Worm (Caenorhabditis elegans) whole organism, L2 larva: Measurements from ENCODE around the gene C33D9.8.

Experiments
- R02D3.7 ChIP-seq: fragments of 150-350 bp; optimal IDR thresholded peaks from 2 replicates; lab custom pipeline; 2014; ENCODE audit warnings: missing biosample characterization, missing genetic modification characterization
- Y55F3AM.14 ChIP-seq: fragments of 200-800 bp; sonication (Bioruptor generic); optimal IDR thresholded peaks from 2 replicates; lab custom pipeline; 2018; ENCODE audit warnings: mild to moderate bottlenecking, missing genetic modification characterization, missing compliant biosample characterization
- ZK546.5 ChIP-seq: sonication (generic microtip); optimal IDR thresholded peaks from 2 replicates; lab custom pipeline; 2017; ENCODE audit warnings: missing biosample characterization, missing genetic modification characterization
- alr-1 ChIP-seq: fragments of 150-350 bp; optimal IDR thresholded peaks from 2 replicates; lab custom pipeline; 2014; ENCODE audit warnings: missing biosample characterization, missing genetic modification characterization
- aly-2 ChIP-seq: fragments of 150-350 bp; optimal IDR thresholded peaks from 2 replicates; lab custom pipeline; 2014; ENCODE audit warnings: missing biosample characterization, missing genetic modification characterization
- ama-1 ChIP-seq: fragments of 150-350 bp; optimal IDR thresholded peaks from 2 replicates; lab custom pipeline; 2018; ENCODE audit warnings: inconsistent platforms
- ceh-16 ChIP-seq: fragments of 150-350 bp; optimal IDR thresholded peaks from 2 replicates; lab custom pipeline; 2014; ENCODE audit warnings: missing biosample characterization, missing genetic modification characterization
- ceh-82 ChIP-seq: fragments of 150-350 bp; optimal IDR thresholded peaks from 2 replicates; lab custom pipeline; 2014; ENCODE audit warnings: missing biosample characterization, missing genetic modification characterization
- crh-2 ChIP-seq: sonication (generic microtip); optimal IDR thresholded peaks from 2 replicates; lab custom pipeline; 2017; ENCODE audit warnings: missing biosample characterization, missing genetic modification characterization
- egl-27 ChIP-seq: sonication (generic microtip); optimal IDR thresholded peaks from 3 replicates; lab custom pipeline; 2017; ENCODE audit warnings: missing biosample characterization, missing genetic modification reagents, missing genetic modification characterization
- elt-1 ChIP-seq: fragments of 150-350 bp; optimal IDR thresholded peaks from 2 replicates; lab custom pipeline; 2014; ENCODE audit warnings: missing biosample characterization, missing genetic modification characterization
- elt-3 ChIP-seq: sonication (generic microtip); optimal IDR thresholded peaks from 2 replicates; lab custom pipeline; 2017; ENCODE audit warnings: missing biosample characterization, missing genetic modification characterization
- fos-1 ChIP-seq: fragments of 150-350 bp; optimal IDR thresholded peaks from 2 replicates; lab custom pipeline; 2014; ENCODE audit warnings: missing biosample characterization, missing genetic modification characterization
- lin-39 ChIP-seq: fragments of 150-350 bp; optimal IDR thresholded peaks from 2 replicates; lab custom pipeline; 2014; ENCODE audit warnings: missing biosample characterization, missing genetic modification reagents, missing genetic modification characterization
- lsy-2 ChIP-seq, 2 experiments: fragments of 150-350 bp in 1 of 2; sonication (generic microtip) in 1 of 2; optimal IDR thresholded peaks; 2 replicates each; lab custom pipeline; 2014 to 2017; ENCODE audit warnings: missing biosample characterization in 2 of 2, missing genetic modification characterization in 2 of 2
- mab-5 ChIP-seq: fragments of 150-350 bp; optimal IDR thresholded peaks from 2 replicates; lab custom pipeline; 2014; ENCODE audit warnings: missing biosample characterization, missing genetic modification characterization
- mbf-1 ChIP-seq: sonication (generic microtip); optimal IDR thresholded peaks from 2 replicates; lab custom pipeline; 2017; ENCODE audit warnings: missing biosample characterization, missing genetic modification characterization
- mdl-1 ChIP-seq, 2 experiments: fragments of 150-350 bp in 1 of 2; sonication (generic microtip) in 1 of 2; optimal IDR thresholded peaks; 2 replicates each; lab custom pipeline; 2017; ENCODE audit warnings: missing biosample characterization in 2 of 2, missing genetic modification characterization in 2 of 2
- nhr-11 ChIP-seq: fragments of 150-350 bp; optimal IDR thresholded peaks from 2 replicates; lab custom pipeline; 2014; ENCODE audit warnings: missing biosample characterization, missing genetic modification characterization
- nhr-12 ChIP-seq: fragments of 150-350 bp; optimal IDR thresholded peaks from 2 replicates; lab custom pipeline; 2014; ENCODE audit warnings: missing biosample characterization, missing genetic modification characterization
- nhr-129 ChIP-seq: fragments of 150-350 bp; optimal IDR thresholded peaks from 2 replicates; lab custom pipeline; 2014; ENCODE audit warnings: missing biosample characterization, missing genetic modification characterization
- nhr-21 ChIP-seq: fragments of 150-350 bp; optimal IDR thresholded peaks from 2 replicates; lab custom pipeline; 2014; ENCODE audit warnings: missing biosample characterization, missing genetic modification characterization
- nhr-23 ChIP-seq: fragments of 150-350 bp; optimal IDR thresholded peaks from 2 replicates; lab custom pipeline; 2014; ENCODE audit warnings: missing biosample characterization, missing genetic modification reagents, missing genetic modification characterization
- nhr-237 ChIP-seq: fragments of 150-350 bp; optimal IDR thresholded peaks from 2 replicates; lab custom pipeline; 2014; ENCODE audit warnings: missing biosample characterization, missing genetic modification characterization
- nhr-25 ChIP-seq: fragments of 150-350 bp; sonication (generic microtip); optimal IDR thresholded peaks from 3 replicates; lab custom pipeline; 2014; ENCODE audit warnings: missing biosample characterization, missing genetic modification characterization
- nhr-77 ChIP-seq: fragments of 150-350 bp; optimal IDR thresholded peaks from 2 replicates; lab custom pipeline; 2014; ENCODE audit warnings: missing biosample characterization, missing genetic modification characterization
- peb-1 ChIP-seq: fragments of 150-350 bp; optimal IDR thresholded peaks from 2 replicates; lab custom pipeline; 2014; ENCODE audit warnings: missing biosample characterization, missing genetic modification characterization
- sem-4 ChIP-seq: fragments of 150-350 bp; optimal IDR thresholded peaks from 2 replicates; lab custom pipeline; 2014; ENCODE audit warnings: missing biosample characterization, missing genetic modification reagents, missing genetic modification characterization
- skn-1 ChIP-seq: sonication (generic microtip); optimal IDR thresholded peaks from 2 replicates; lab custom pipeline; 2017; ENCODE audit warnings: missing biosample characterization, missing genetic modification characterization
- sma-3 ChIP-seq: sonication (generic microtip); optimal IDR thresholded peaks from 2 replicates; lab custom pipeline; 2016; ENCODE audit warnings: missing genetic modification reagents, missing genetic modification characterization, missing compliant biosample characterization
- sma-9 ChIP-seq, 2 experiments: fragments of 150-350 bp in 1 of 2; sonication (generic microtip) in 1 of 2; optimal IDR thresholded peaks; 2 replicates each; lab custom pipeline; 2014 to 2016; ENCODE audit warnings: missing genetic modification characterization in 2 of 2, mild to moderate bottlenecking in 1 of 2, missing biosample characterization in 1 of 2, missing compliant biosample characterization in 1 of 2, missing genetic modification reagents in 1 of 2, moderate library complexity in 1 of 2
- snpc-4 ChIP-seq: fragments of 150-350 bp; optimal IDR thresholded peaks from 2 replicates; lab custom pipeline; 2014; ENCODE audit warnings: missing biosample characterization, missing genetic modification characterization
- unc-39 ChIP-seq: fragments of 150-350 bp; optimal IDR thresholded peaks from 2 replicates; lab custom pipeline; 2014; ENCODE audit warnings: missing biosample characterization, missing genetic modification characterization
- unc-55 ChIP-seq: fragments of 150-350 bp; sonication (generic microtip); optimal IDR thresholded peaks from 3 replicates; lab custom pipeline; 2014; ENCODE audit warnings: missing biosample characterization, missing genetic modification reagents, missing genetic modification characterization
- unc-62 ChIP-seq: fragments of 150-350 bp; optimal IDR thresholded peaks from 2 replicates; lab custom pipeline; 2014; ENCODE audit warnings: missing biosample characterization, missing genetic modification reagents, missing genetic modification characterization
- zag-1 ChIP-seq: fragments of 150-350 bp; optimal IDR thresholded peaks from 2 replicates; lab custom pipeline; 2014; ENCODE audit warnings: missing biosample characterization, missing genetic modification characterization
- ztf-1 ChIP-seq: fragments of 200-800 bp; sonication (Bioruptor generic); conservative IDR thresholded peaks from 2 replicates; pipeline ENCODE4 v1.3.6; 2022; ENCODE audit warnings: missing genetic modification characterization, missing compliant biosample characterization
- ztf-11 ChIP-seq: sonication (generic microtip); optimal IDR thresholded peaks from 2 replicates; lab custom pipeline; 2017; ENCODE audit warnings: missing biosample characterization, missing genetic modification characterization
- ztf-4 ChIP-seq: fragments of 150-350 bp; optimal IDR thresholded peaks from 2 replicates; lab custom pipeline; 2014; ENCODE audit warnings: missing biosample characterization, missing genetic modification characterization

The C33D9.8 gene

DNA sequence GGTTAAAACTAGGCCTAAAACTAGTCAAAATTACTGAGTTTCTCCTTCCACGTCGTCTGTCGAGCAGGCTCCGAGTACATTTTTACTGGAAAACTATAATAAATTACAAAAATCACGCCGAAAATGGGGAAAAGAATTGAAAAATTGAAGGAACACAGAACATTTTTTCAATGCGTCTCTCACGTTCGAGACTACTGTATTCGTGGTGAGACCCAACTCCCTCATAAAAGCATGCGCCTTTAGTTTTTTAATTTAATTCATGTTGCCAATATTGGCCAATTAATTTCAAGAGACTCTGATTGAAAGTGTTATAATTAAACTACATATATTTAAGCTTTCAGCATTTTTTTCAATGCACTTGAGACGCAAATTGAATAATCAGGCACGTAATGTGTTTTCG is 32.4 kb downstream of the C33D9.8 start:
- TF ChIP-seq ztf-1 (GFP tag; lab: Robert Waterston, UW) (no peak), R02D3.7 (tag; lab: Kevin White, UChicago) (no peak), skn-1 (tag; lab: Kevin White, UChicago) (no peak), nhr-129 (tag; lab: Kevin White, UChicago) (no peak), lin-39 (tag; lab: Kevin White, UChicago) (no peak), nhr-21 (tag; lab: Kevin White, UChicago) (no peak), sma-9 (GFP tag; optimal IDR thresholded peaks at IDR 0.05; lab: Kevin White, UChicago) (no peak), sma-9 (tag; optimal IDR thresholded peaks at IDR 0.05; lab: Kevin White, UChicago) (no peak), mdl-1 (tag; optimal IDR thresholded peaks at IDR 0.05; lab: Kevin White, UChicago) (no peak), elt-1 (tag; lab: Kevin White, UChicago) (no peak), ZK546.5 (tag; lab: Kevin White, UChicago) (no peak), nhr-12 (tag; lab: Kevin White, UChicago) (no peak), nhr-77 (tag; lab: Kevin White, UChicago) (no peak), Y55F3AM.14 (GFP tag; lab: Kevin White, UChicago) (no peak), ztf-4 (tag; lab: Kevin White, UChicago) (no peak), mab-5 (tag; lab: Kevin White, UChicago) (no peak), ceh-82 (tag; lab: Kevin White, UChicago) (no peak), unc-55 (GFP tag; lab: Kevin White, UChicago) (no peak), egl-27 (no peak), zag-1 (tag; lab: Kevin White, UChicago) (no peak), alr-1 (tag; lab: Kevin White, UChicago) (no peak)

DNA sequence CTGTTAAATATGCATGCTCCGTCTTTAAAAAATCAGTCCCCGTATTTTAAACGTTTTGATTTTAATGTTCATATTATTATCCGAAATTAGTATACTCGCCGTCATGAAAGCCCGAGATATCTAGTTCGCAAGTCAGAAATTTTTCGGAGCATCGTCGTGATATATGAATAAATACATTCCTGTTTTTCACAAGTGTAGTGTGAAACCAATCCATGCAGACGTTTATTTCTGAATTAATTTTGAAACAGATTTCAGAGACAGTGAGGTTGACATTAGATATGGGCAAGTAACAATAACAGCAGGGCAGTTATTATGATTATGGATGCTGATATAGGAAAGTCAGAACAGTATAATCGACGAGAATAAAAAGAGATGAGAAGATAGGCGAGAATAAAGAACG is 34.1 kb downstream of the C33D9.8 start:
- TF ChIP-seq unc-62 (GFP tag; lab: Kevin White, UChicago): no peak

ce11 chrIV:8748967-8749366 is 37.6 kb downstream of the C33D9.8 start:
- TF ChIP-seq alr-1 (tag; lab: Kevin White, UChicago) (no peak), lin-39 (tag; lab: Kevin White, UChicago) (no peak), mab-5 (tag; lab: Kevin White, UChicago) (no peak), sma-3 (GFP tag; lab: Kevin White, UChicago) (no peak), ZK546.5 (tag; lab: Kevin White, UChicago) (no peak), sem-4 (tag; lab: Kevin White, UChicago) (no peak), fos-1 (tag; lab: Kevin White, UChicago) (no peak), ztf-11 (tag; lab: Kevin White, UChicago) (no peak), nhr-11 (tag; lab: Kevin White, UChicago) (no peak)

DNA sequence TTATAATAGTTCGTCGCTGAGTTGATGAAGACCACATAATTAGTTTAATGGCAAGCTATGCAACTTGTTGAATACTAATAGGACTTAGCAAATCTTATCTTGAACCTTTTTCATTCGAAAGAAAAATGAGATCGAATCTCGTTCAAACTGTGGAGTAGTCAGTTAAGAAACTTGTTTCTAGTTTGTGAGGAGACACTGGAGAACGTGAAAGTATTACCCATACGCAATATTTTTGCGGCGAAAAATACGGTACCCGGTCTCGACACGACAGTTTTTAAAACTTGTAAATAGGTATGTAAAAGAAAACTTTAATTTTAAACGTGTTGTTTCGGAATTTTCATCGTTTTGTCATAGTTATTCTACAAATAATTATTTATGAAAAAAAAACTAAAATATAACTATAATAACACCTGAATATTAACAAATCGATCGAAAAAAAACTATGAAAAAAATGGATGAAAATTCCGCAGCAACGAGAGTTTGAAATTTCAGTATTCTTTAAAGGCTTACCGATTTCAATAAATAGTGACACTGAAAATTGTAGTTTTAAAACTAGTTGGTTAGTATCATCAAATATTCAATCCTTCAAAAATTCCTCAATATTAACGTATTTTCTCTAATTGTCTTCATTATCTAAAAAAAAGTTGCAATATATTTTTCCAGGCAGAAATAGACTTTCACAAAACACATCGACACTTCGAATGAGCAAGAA is 40.8 kb downstream of the C33D9.8 start, which contains the start of the genes F20C5.7 and parg-1:
Gene F20C5.7, minus strand, starts transcription at position 101 of the 712 bp plus-strand sequence.
Gene parg-1, plus strand, starts transcription at position 662 of the 712 bp plus-strand sequence.
- no peak for TF ChIP-seq sma-3 (GFP tag; lab: Kevin White, UChicago)
- no peak for TF ChIP-seq aly-2
- TF ChIP-seq crh-2 (tag; lab: Kevin White, UChicago): no peak
- no peak for TF ChIP-seq nhr-21 (tag; lab: Kevin White, UChicago)
- no peak for TF ChIP-seq mbf-1

DNA sequence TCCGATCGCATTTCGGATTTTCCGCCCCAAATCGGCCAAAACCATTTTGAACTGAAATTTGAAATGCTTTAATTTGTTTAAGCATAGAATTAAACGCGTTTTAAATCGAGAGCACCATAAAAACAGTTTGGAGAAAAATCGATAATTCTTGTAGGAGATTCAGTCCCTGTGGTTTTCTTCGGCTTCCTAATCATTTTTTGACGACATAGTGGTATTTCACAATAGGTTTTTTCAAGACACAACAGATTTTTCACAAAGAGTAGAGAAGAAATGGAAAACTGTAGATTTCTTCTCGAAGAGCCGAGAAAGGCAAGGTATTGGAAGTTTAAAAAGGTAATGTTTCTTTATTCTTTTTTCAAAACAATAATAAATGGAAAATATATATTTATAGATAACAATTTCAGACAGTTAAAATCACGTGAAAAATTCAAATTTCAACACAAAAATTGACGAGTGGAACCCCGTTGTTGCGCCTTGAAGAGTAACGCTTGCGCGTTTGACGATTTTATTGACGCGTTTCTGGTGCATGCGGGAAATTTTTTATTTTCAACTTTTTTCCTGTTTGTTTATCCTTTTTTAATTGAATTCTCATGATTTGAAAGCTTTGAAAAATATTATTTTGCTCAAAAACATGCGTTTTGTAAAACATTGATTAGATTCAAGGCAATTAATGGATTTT is 42.8 kb downstream of the C33D9.8 start, which contains the start of gene F21D5.7:
Gene F21D5.7, minus strand, starts transcription at position 51 of the 679 bp plus-strand sequence.
- TF ChIP-seq ceh-16 (tag; lab: Kevin White, UChicago) (no peak), nhr-77 (tag; lab: Kevin White, UChicago) (no peak), ZK546.5 (tag; lab: Kevin White, UChicago) (peak; percentile 3), skn-1 (tag; lab: Kevin White, UChicago) (peak; percentile 41), peb-1 (tag; lab: Kevin White, UChicago) (no peak), nhr-23 (no peak), nhr-129 (tag; lab: Kevin White, UChicago) (peak; percentile 46), mab-5 (tag; lab: Kevin White, UChicago) (peak; percentile 31), lsy-2 (tag; optimal IDR thresholded peaks at IDR 0.05; lab: Kevin White, UChicago) (peak; percentile 68 to 89), nhr-12 (tag; lab: Kevin White, UChicago) (no peak), nhr-237 (tag; lab: Kevin White, UChicago) (no peak), crh-2 (tag; lab: Kevin White, UChicago) (peak; percentile 91), aly-2 (no peak), nhr-25 (no peak), mdl-1 (tag; optimal IDR thresholded peaks at IDR 0.05; lab: Kevin White, UChicago) (peak in 1 of 2 experiments; percentile 31), nhr-21 (tag; lab: Kevin White, UChicago) (peak; percentile 70), alr-1 (tag; lab: Kevin White, UChicago) (no peak), nhr-11 (tag; lab: Kevin White, UChicago) (no peak), unc-55 (GFP tag; lab: Kevin White, UChicago) (peak; percentile 85), mbf-1 (no peak), unc-39 (tag; lab: Kevin White, UChicago) (no peak), snpc-4 (tag; lab: Kevin White, UChicago) (peak; percentile 31), sem-4 (tag; lab: Kevin White, UChicago) (peak; percentile 37), unc-62 (GFP tag; lab: Kevin White, UChicago) (no peak), elt-3 (no peak), R02D3.7 (tag; lab: Kevin White, UChicago) (no peak), ztf-4 (tag; lab: Kevin White, UChicago) (peak; percentile 52), ama-1 (lab: Kevin White, UChicago) (no peak), fos-1 (tag; lab: Kevin White, UChicago) (peak; percentile 55)
